Fruit fly (Drosophila melanogaster) whole organism, embryonic: ENCODE results near the gene RpS25.

Experiments
- B-H2 ChIP-seq: fragments of 200-800 bp; sonication (Bioruptor generic); optimal IDR thresholded peaks from 2 replicates; lab custom pipeline; 2018; ENCODE audit warnings: missing biosample characterization, mild to moderate bottlenecking, missing genetic modification characterization
- Bgb ChIP-seq: fragments of 200-800 bp; sonication (Bioruptor generic); IDR thresholded peaks from 2 replicates; pipeline ENCODE4 v1.3.6; 2022; ENCODE audit warnings: missing biosample characterization, missing genetic modification characterization; ENCODE audit not compliant: partially characterized antibody
- CG11696 ChIP-seq: fragments of 200-800 bp; sonication (Bioruptor generic); IDR thresholded peaks from 2 replicates; pipeline ENCODE4 v1.3.6; 2022; ENCODE audit warnings: missing biosample characterization, missing genetic modification characterization
- CG12299 ChIP-seq: fragments of 200-800 bp; sonication (Bioruptor generic); optimal IDR thresholded peaks from 2 replicates; lab custom pipeline; 2018; ENCODE audit warnings: missing biosample characterization, mild to moderate bottlenecking, missing genetic modification characterization
- CG13287 ChIP-seq: fragments of 200-800 bp; sonication (Bioruptor generic); IDR thresholded peaks from 2 replicates; pipeline ENCODE4 v1.3.6; 2022; ENCODE audit warnings: missing biosample characterization, missing genetic modification characterization; ENCODE audit not compliant: partially characterized antibody
- CG14667 ChIP-seq: fragments of 200-800 bp; sonication (Bioruptor generic); IDR thresholded peaks from 2 replicates; pipeline ENCODE4 v1.3.6; 2022; ENCODE audit warnings: missing biosample characterization, missing genetic modification characterization
- CG15269 ChIP-seq: fragments of 200-800 bp; sonication (Bioruptor generic); optimal IDR thresholded peaks from 2 replicates; lab custom pipeline; 2018; ENCODE audit warnings: missing biosample characterization, mild to moderate bottlenecking, missing genetic modification characterization, moderate library complexity
- CG1603 ChIP-seq: fragments of 200-800 bp; sonication (Bioruptor generic); optimal IDR thresholded peaks from 2 replicates; lab custom pipeline; 2019; ENCODE audit warnings: missing biosample characterization, mild to moderate bottlenecking, missing genetic modification characterization, moderate library complexity
- CG18619 ChIP-seq: fragments of 200-800 bp; sonication (Bioruptor generic); optimal IDR thresholded peaks from 3 replicates; lab custom pipeline; 2017; ENCODE audit warnings: missing biosample characterization, mild to moderate bottlenecking, missing genetic modification characterization
- CG2120 ChIP-seq: fragments of 200-800 bp; sonication (Bioruptor generic); optimal IDR thresholded peaks from 3 replicates; lab custom pipeline; 2016; ENCODE audit warnings: missing biosample characterization, missing genetic modification characterization
- CG3065 ChIP-seq: fragments of 200-800 bp; sonication (Bioruptor generic); optimal IDR thresholded peaks from 2 replicates; lab custom pipeline; 2016; ENCODE audit warnings: missing biosample characterization, missing genetic modification characterization
- CG32772 ChIP-seq: fragments of 200-800 bp; sonication (Bioruptor generic); IDR thresholded peaks from 2 replicates; pipeline ENCODE4 v1.3.6; 2022; ENCODE audit warnings: missing biosample characterization, missing genetic modification characterization
- CG34224 ChIP-seq: fragments of 200-800 bp; sonication (Bioruptor generic); IDR thresholded peaks from 3 replicates; pipeline ENCODE4 v1.3.6; 2022; ENCODE audit warnings: missing biosample characterization, missing genetic modification characterization; ENCODE audit not compliant: partially characterized antibody
- CG5180 ChIP-seq: fragments of 200-800 bp; sonication (Bioruptor generic); optimal IDR thresholded peaks from 3 replicates; lab custom pipeline; 2017; ENCODE audit warnings: missing biosample characterization, missing genetic modification characterization, mild to moderate bottlenecking, moderate library complexity, missing genetic modification reagents
- CG7271 ChIP-seq: fragments of 200-800 bp; sonication (Bioruptor generic); optimal IDR thresholded peaks from 2 replicates; lab custom pipeline; 2018; ENCODE audit warnings: missing biosample characterization, mild to moderate bottlenecking, missing genetic modification characterization, moderate library complexity
- CG8290 ChIP-seq, 3 experiments: fragments of 200-800 bp; sonication (Bioruptor generic); optimal IDR thresholded peaks; 2 replicates each; lab custom pipeline; 2016 to 2019; ENCODE audit warnings: missing biosample characterization in 3 of 3, missing genetic modification characterization in 3 of 3, mild to moderate bottlenecking in 2 of 3, moderate library complexity in 1 of 3
- CG8359 ChIP-seq: fragments of 200-800 bp; sonication (Bioruptor generic); optimal IDR thresholded peaks from 2 replicates; lab custom pipeline; 2017; ENCODE audit warnings: missing biosample characterization, mild to moderate bottlenecking, missing genetic modification characterization, borderline replicate concordance
- CG8944 ChIP-seq: fragments of 200-800 bp; sonication (Bioruptor generic); optimal IDR thresholded peaks from 3 replicates; lab custom pipeline; 2016; ENCODE audit warnings: missing biosample characterization, missing genetic modification characterization
- CG9817 ChIP-seq: fragments of 200-800 bp; sonication (Bioruptor generic); optimal IDR thresholded peaks from 2 replicates; lab custom pipeline; 2018; ENCODE audit warnings: missing biosample characterization, mild to moderate bottlenecking, missing genetic modification characterization, moderate library complexity
- D ChIP-seq, 2 experiments: fragments of 200-800 bp in 1 of 2; fragments of >200 bp in 1 of 2; sonication (Bioruptor generic) in 1 of 2; optimal IDR thresholded peaks; 2 replicates in 1 of 2; 3 replicates in 1 of 2; lab custom pipeline; 2017; ENCODE audit warnings: mild to moderate bottlenecking in 1 of 2, missing biosample characterization in 1 of 2, missing genetic modification characterization in 1 of 2, missing genetic modification reagents in 1 of 2
- Dad ChIP-seq: fragments of 200-800 bp; sonication (Bioruptor generic); optimal IDR thresholded peaks from 3 replicates; lab custom pipeline; 2016; ENCODE audit warnings: missing biosample characterization, missing genetic modification characterization
- Dfd ChIP-seq, 2 experiments: fragments of >200 bp; optimal IDR thresholded peaks; 2 replicates each; lab custom pipeline; 2017; ENCODE audit warnings: missing biosample characterization in 2 of 2, missing genetic modification characterization in 2 of 2
- Dip3 ChIP-seq: fragments of 200-800 bp; sonication (Bioruptor generic); optimal IDR thresholded peaks from 3 replicates; lab custom pipeline; 2016; ENCODE audit warnings: missing biosample characterization, missing genetic modification characterization
- Doc3 ChIP-seq: fragments of 200-800 bp; sonication (Bioruptor generic); IDR thresholded peaks from 3 replicates; pipeline ENCODE4 v1.3.6; 2022; ENCODE audit warnings: missing biosample characterization, missing genetic modification characterization; ENCODE audit not compliant: partially characterized antibody
- E2f1 ChIP-seq: fragments of 200-800 bp; sonication (Bioruptor generic); IDR thresholded peaks from 2 replicates; pipeline ENCODE4 v1.3.6; 2022; ENCODE audit warnings: missing biosample characterization, missing genetic modification characterization
- ERR ChIP-seq: fragments of 200-800 bp; sonication (Bioruptor generic); optimal IDR thresholded peaks from 2 replicates; lab custom pipeline; 2016; ENCODE audit warnings: missing biosample characterization, missing genetic modification characterization
- Fer3 ChIP-seq: fragments of 200-800 bp; sonication (Bioruptor generic); optimal IDR thresholded peaks from 2 replicates; lab custom pipeline; 2018; ENCODE audit warnings: missing biosample characterization, mild to moderate bottlenecking, missing genetic modification characterization, moderate library complexity
- H2.0 ChIP-seq: fragments of 200-800 bp; sonication (Bioruptor generic); IDR thresholded peaks from 2 replicates; pipeline ENCODE4 v1.3.6; 2022; ENCODE audit warnings: missing biosample characterization, missing genetic modification characterization
- HmgD ChIP-seq: fragments of 200-800 bp; sonication (Bioruptor generic); optimal IDR thresholded peaks from 3 replicates; lab custom pipeline; 2016; ENCODE audit warnings: missing biosample characterization, missing genetic modification characterization
- Hr39 ChIP-seq: fragments of >200 bp; optimal IDR thresholded peaks from 2 replicates; lab custom pipeline; 2017
- Hr51 ChIP-seq, 2 experiments: fragments of 200-800 bp; sonication (Bioruptor generic); optimal IDR thresholded peaks; 2 replicates in 1 of 2; 3 replicates in 1 of 2; lab custom pipeline; 2016 to 2018; ENCODE audit warnings: missing biosample characterization in 2 of 2, missing genetic modification characterization in 2 of 2, mild to moderate bottlenecking in 1 of 2, moderate library complexity in 1 of 2
- Kr ChIP-seq: fragments of 200-800 bp; sonication (Bioruptor generic); optimal IDR thresholded peaks from 2 replicates; lab custom pipeline; 2017; ENCODE audit warnings: missing biosample characterization, mild to moderate bottlenecking, missing genetic modification characterization
- Lpt ChIP-seq: fragments of >200 bp; optimal IDR thresholded peaks from 2 replicates; lab custom pipeline; 2018; ENCODE audit warnings: missing biosample characterization, missing genetic modification characterization
- MESR4 ChIP-seq: fragments of 200-800 bp; sonication (Bioruptor generic); optimal IDR thresholded peaks from 2 replicates; lab custom pipeline; 2018; ENCODE audit warnings: missing biosample characterization, mild to moderate bottlenecking, missing genetic modification characterization, moderate library complexity
- Ravus ChIP-seq: fragments of 200-800 bp; sonication (Bioruptor generic); IDR thresholded peaks from 2 replicates; pipeline ENCODE4 v1.3.6; 2022; ENCODE audit warnings: missing biosample characterization, missing genetic modification characterization
- Sin3A ChIP-seq: fragments of >200 bp; optimal IDR thresholded peaks from 2 replicates; lab custom pipeline; 2018
- Sox100B ChIP-seq: fragments of 200-800 bp; sonication (Bioruptor generic); optimal IDR thresholded peaks from 3 replicates; lab custom pipeline; 2018; ENCODE audit warnings: missing biosample characterization, mild to moderate bottlenecking, missing genetic modification characterization
- Spps ChIP-seq: fragments of 200-800 bp; sonication (Bioruptor generic); optimal IDR thresholded peaks from 2 replicates; lab custom pipeline; 2018; ENCODE audit warnings: missing biosample characterization, mild to moderate bottlenecking, missing genetic modification characterization
- Tbp ChIP-seq: fragments of >200 bp; optimal IDR thresholded peaks from 2 replicates; lab custom pipeline; 2018; ENCODE audit warnings: missing biosample characterization, missing genetic modification characterization
- bigmax ChIP-seq: fragments of 200-800 bp; sonication (Bioruptor generic); optimal IDR thresholded peaks from 2 replicates; lab custom pipeline; 2018; ENCODE audit warnings: missing biosample characterization, mild to moderate bottlenecking, missing genetic modification characterization
- cad ChIP-seq: fragments of >200 bp; optimal IDR thresholded peaks from 2 replicates; lab custom pipeline; 2017; ENCODE audit warnings: missing biosample characterization, missing genetic modification characterization
- crol ChIP-seq: fragments of 200-800 bp; sonication (Bioruptor generic); IDR thresholded peaks from 2 replicates; pipeline ENCODE4 v1.3.6; 2022; ENCODE audit warnings: missing biosample characterization, missing genetic modification characterization
- disco-r ChIP-seq: fragments of 200-800 bp; sonication (Bioruptor generic); optimal IDR thresholded peaks from 2 replicates; lab custom pipeline; 2016; ENCODE audit warnings: missing biosample characterization, missing genetic modification characterization
- ems ChIP-seq: fragments of 200-800 bp; sonication (Bioruptor generic); optimal IDR thresholded peaks from 3 replicates; lab custom pipeline; 2016; ENCODE audit warnings: missing biosample characterization, missing genetic modification characterization
- lab ChIP-seq: fragments of 200-800 bp; sonication (Bioruptor generic); optimal IDR thresholded peaks from 3 replicates; lab custom pipeline; 2017; ENCODE audit warnings: missing biosample characterization, missing genetic modification characterization, mild to moderate bottlenecking, moderate library complexity, missing genetic modification reagents
- pros ChIP-seq: fragments of 200-800 bp; sonication (Bioruptor generic); optimal IDR thresholded peaks from 3 replicates; lab custom pipeline; 2019; ENCODE audit warnings: missing biosample characterization, mild to moderate bottlenecking, missing genetic modification characterization, moderate library complexity
- sens ChIP-seq: fragments of 200-800 bp; sonication (Bioruptor generic); peaks from one replicate; lab custom pipeline; 2016; ENCODE audit warnings: missing biosample characterization, missing genetic modification characterization
- sim ChIP-seq: fragments of 200-800 bp; sonication (Bioruptor generic); IDR thresholded peaks from 2 replicates; pipeline ENCODE4 v1.3.6; 2022; ENCODE audit warnings: missing biosample characterization, missing genetic modification characterization
- sqz ChIP-seq: fragments of 200-800 bp; sonication (Bioruptor generic); optimal IDR thresholded peaks from 3 replicates; lab custom pipeline; 2018; ENCODE audit warnings: missing biosample characterization, mild to moderate bottlenecking, missing genetic modification characterization
- tgo ChIP-seq: fragments of 200-800 bp; sonication (Bioruptor generic); IDR thresholded peaks from 3 replicates; pipeline ENCODE4 v1.3.6; 2022; ENCODE audit warnings: missing biosample characterization, missing genetic modification characterization

Gene RpS25

dm6 chr3R:11214449-11214950, 1.6 kb downstream of the RpS25 start, which contains the start of gene ZnT86D (continued):
- TF ChIP-seq Lpt (GFP tag; lab: Kevin White, UChicago) (no peak), ems (GFP tag; lab: Kevin White, UChicago) (peak; percentile 51), disco-r (GFP tag; lab: Kevin White, UChicago) (no peak), Ravus (GFP tag; lab: Robert Waterston, UW) (no peak), CG8359 (GFP tag; lab: Kevin White, UChicago) (no peak), Kr (GFP tag; lab: Kevin White, UChicago) (no peak), CG1603 (peak; percentile 26), B-H2 (peak; percentile 70), H2.0 (GFP tag; lab: Robert Waterston, UW) (no peak), CG9817 (tag; lab: Kevin White, UChicago) (peak; percentile 64), Dfd (GFP tag; optimal IDR thresholded peaks at IDR 0.05; lab: Kevin White, UChicago) (no peak), CG12299 (tag; lab: Kevin White, UChicago) (peak; percentile 36), CG34224 (no peak), pros (peak; percentile 40), E2f1 (GFP tag; lab: Robert Waterston, UW) (peak; percentile 30; the same call in 1 of the 2 replicates), CG2120 (GFP tag; lab: Kevin White, UChicago) (peak; percentile 88), Hr39 (no peak), MESR4 (peak; percentile 55), CG8290 (GFP tag; optimal IDR thresholded peaks at IDR 0.05; lab: Kevin White, UChicago) (peak; percentile 24), CG8290 (tag; optimal IDR thresholded peaks at IDR 0.05; lab: Kevin White, UChicago) (peak in 1 of 2 experiments; percentile 69), bigmax (peak; percentile 13), Dad (GFP tag; lab: Kevin White, UChicago) (peak; percentile 19), Tbp (GFP tag; lab: Kevin White, UChicago) (no peak), tgo (peak; percentile 23; the same call in 1 of the 3 replicates), CG32772 (peak; percentile 39; the same call in 1 of the 2 replicates), sens (GFP tag; lab: Kevin White, UChicago) (peak; percentile 90), Bgb (GFP tag; lab: Robert Waterston, UW) (no peak), CG13287 (GFP tag; lab: Robert Waterston, UW) (no peak), CG3065 (no peak), Fer3 (tag; lab: Kevin White, UChicago) (peak; percentile 70), Sin3A (lab: Kevin White, UChicago) (peak; percentile 28), HmgD (no peak), Sox100B (GFP tag; lab: Kevin White, UChicago) (peak; percentile 72), CG15269 (tag; lab: Kevin White, UChicago) (peak; percentile 72), CG14667 (GFP tag; lab: Robert Waterston, UW) (no peak), lab (GFP tag; lab: Kevin White, UChicago) (peak; percentile 71), CG11696 (GFP tag; lab: Robert Waterston, UW) (no peak), cad (GFP tag; lab: Kevin White, UChicago) (no peak), sqz (GFP tag; lab: Kevin White, UChicago) (peak; percentile 46), ERR (GFP tag; lab: Kevin White, UChicago) (no peak), CG7271 (tag; lab: Kevin White, UChicago) (no peak), crol (GFP tag; lab: Robert Waterston, UW) (peak; percentile 71), sim (GFP tag; lab: Robert Waterston, UW) (no peak), Dip3 (peak; percentile 44), Doc3 (no peak), D (optimal IDR thresholded peaks at IDR 0.05; lab: Kevin White, UChicago) (no peak), D (GFP tag; optimal IDR thresholded peaks at IDR 0.05; lab: Kevin White, UChicago) (peak; percentile 12), CG18619 (GFP tag; lab: Kevin White, UChicago) (peak; percentile 62), Hr51 (GFP tag; optimal IDR thresholded peaks at IDR 0.05; lab: Kevin White, UChicago) (peak; percentile 34 to 62), Spps (tag; lab: Kevin White, UChicago) (no peak), CG8944 (GFP tag; lab: Kevin White, UChicago) (peak; percentile 4), CG5180 (GFP tag; lab: Kevin White, UChicago) (peak; percentile 36)
